In genomic region chr3R:16834294-16835003, dm6 we compare ENCODE assay signal across 1 fruit fly cellular context.
TF ChIP-seq lines count a peak whose summit lies in the region.

No protein-coding gene starts in this region.

TF ChIP-seq in whole organism, embryonic, 481 proteins besides CTCF, POLR2A, EP300 and RAD21 (continued from another document and continues in another):
- no peak for TF ChIP-seq zf30C (GFP tag; optimal IDR thresholded peaks at IDR 0.05; lab: Kevin White, UChicago)
- no peak for TF ChIP-seq pb (GFP tag; optimal IDR thresholded peaks at IDR 0.05; lab: Kevin White, UChicago)
- TF ChIP-seq CG3163 (GFP tag; optimal IDR thresholded peaks at IDR 0.05; lab: Kevin White, UChicago), result no peak
- TF ChIP-seq CG2129 (GFP tag; IDR thresholded peaks at IDR 0.05; lab: Robert Waterston, UW; ENCODE audit: partially characterized antibody), result no peak
- peak; percentile 41; the same call in 1 of the 2 replicates for TF ChIP-seq CG1024 (GFP tag; IDR thresholded peaks at IDR 0.05; lab: Robert Waterston, UW)
- 0 out of 2 replicates have a peak, but pooled peaks have one; percentile 13 for TF ChIP-seq CG7372 (GFP tag; IDR thresholded peaks at IDR 0.05; lab: Robert Waterston, UW)
- TF ChIP-seq hkb (optimal IDR thresholded peaks at IDR 0.05; lab: Kevin White, UChicago), result no peak
- TF ChIP-seq hkb (GFP tag; IDR thresholded peaks at IDR 0.05; lab: Robert Waterston, UW), result no peak
- no peak for TF ChIP-seq eyg (GFP tag; optimal IDR thresholded peaks at IDR 0.05; lab: Kevin White, UChicago)
- no peak for TF ChIP-seq sd (tag; optimal IDR thresholded peaks at IDR 0.05; lab: Kevin White, UChicago)
- no peak for TF ChIP-seq usp (GFP tag; optimal IDR thresholded peaks at IDR 0.05; lab: Kevin White, UChicago)
- TF ChIP-seq D19B (GFP tag; optimal IDR thresholded peaks at IDR 0.05; lab: Kevin White, UChicago), result no peak
- no peak for TF ChIP-seq CG12391 (tag; optimal IDR thresholded peaks at IDR 0.05; lab: Kevin White, UChicago)
- TF ChIP-seq CG16863 (GFP tag; optimal IDR thresholded peaks at IDR 0.05; lab: Kevin White, UChicago), result no peak
- TF ChIP-seq CG2202 (tag; optimal IDR thresholded peaks at IDR 0.05; lab: Kevin White, UChicago), result peak; percentile 26
- TF ChIP-seq Opbp (GFP tag; IDR thresholded peaks at IDR 0.05; lab: Robert Waterston, UW; ENCODE audit: partially characterized antibody), result no peak
- TF ChIP-seq slp2 (GFP tag; optimal IDR thresholded peaks at IDR 0.05; lab: Kevin White, UChicago), result peak; percentile 19
- peak; percentile 7 for TF ChIP-seq bab2 (GFP tag; optimal IDR thresholded peaks at IDR 0.05; lab: Kevin White, UChicago)
- peak; percentile 42 for TF ChIP-seq CG2875 (GFP tag; optimal IDR thresholded peaks at IDR 0.05; lab: Kevin White, UChicago)
- TF ChIP-seq CG13296 (GFP tag; optimal IDR thresholded peaks at IDR 0.05; lab: Kevin White, UChicago), result peak; percentile 9
- no peak for TF ChIP-seq btn (GFP tag; optimal IDR thresholded peaks at IDR 0.05; lab: Kevin White, UChicago)
- no peak for TF ChIP-seq CG11696 (GFP tag; IDR thresholded peaks at IDR 0.05; lab: Robert Waterston, UW)
- TF ChIP-seq slbo (GFP tag; IDR thresholded peaks at IDR 0.05; lab: Robert Waterston, UW), result peak; percentile 39; the same call in 1 of the 2 replicates
- no peak for TF ChIP-seq Hmx (GFP tag; optimal IDR thresholded peaks at IDR 0.05; lab: Kevin White, UChicago)
- peak; percentile 1 for TF ChIP-seq pita (GFP tag; optimal IDR thresholded peaks at IDR 0.05; lab: Kevin White, UChicago)
- TF ChIP-seq CG7786 (GFP tag; optimal IDR thresholded peaks at IDR 0.05; lab: Kevin White, UChicago), result no peak
- no peak for TF ChIP-seq CG12769 (tag; optimal IDR thresholded peaks at IDR 0.05; lab: Kevin White, UChicago)
- no peak for TF ChIP-seq ems (GFP tag; optimal IDR thresholded peaks at IDR 0.05; lab: Kevin White, UChicago)
- no peak for TF ChIP-seq HmgZ (tag; optimal IDR thresholded peaks at IDR 0.05; lab: Kevin White, UChicago)
- no peak for TF ChIP-seq shn (GFP tag; optimal IDR thresholded peaks at IDR 0.05; lab: Kevin White, UChicago)
- TF ChIP-seq CG15601 (tag; optimal IDR thresholded peaks at IDR 0.05; lab: Kevin White, UChicago), result peak; percentile 19
- TF ChIP-seq CG18262 (tag; optimal IDR thresholded peaks at IDR 0.05; lab: Kevin White, UChicago), result peak; percentile 48
- TF ChIP-seq Dek (tag; optimal IDR thresholded peaks at IDR 0.05; lab: Kevin White, UChicago), result no peak
- no peak for TF ChIP-seq br (optimal IDR thresholded peaks at IDR 0.05; lab: Kevin White, UChicago)
- TF ChIP-seq jigr1 (GFP tag; IDR thresholded peaks at IDR 0.05; lab: Robert Waterston, UW), result no peak
- no peak for TF ChIP-seq ERR (GFP tag; optimal IDR thresholded peaks at IDR 0.05; lab: Kevin White, UChicago)
- no peak for TF ChIP-seq en (GFP tag; optimal IDR thresholded peaks at IDR 0.05; lab: Kevin White, UChicago)
- TF ChIP-seq sisA (GFP tag; IDR thresholded peaks at IDR 0.05; lab: Robert Waterston, UW), result peak; percentile 9; the same call in 1 of the 2 replicates
- 0 out of 2 replicates have a peak, but pooled peaks have one; percentile 12 for TF ChIP-seq ssp (GFP tag; IDR thresholded peaks at IDR 0.05; lab: Robert Waterston, UW)
- TF ChIP-seq nerfin-2 (GFP tag; IDR thresholded peaks at IDR 0.05; lab: Robert Waterston, UW; ENCODE audit: partially characterized antibody), result no peak
- peak; percentile 54 for TF ChIP-seq Hsf (GFP tag; optimal IDR thresholded peaks at IDR 0.05; lab: Kevin White, UChicago)
- TF ChIP-seq stwl (tag; optimal IDR thresholded peaks at IDR 0.05; lab: Kevin White, UChicago), result no peak
- TF ChIP-seq vfl (GFP tag; optimal IDR thresholded peaks at IDR 0.05; lab: Kevin White, UChicago), result no peak
- TF ChIP-seq Dad (GFP tag; optimal IDR thresholded peaks at IDR 0.05; lab: Kevin White, UChicago), result no peak
- TF ChIP-seq sqz (GFP tag; optimal IDR thresholded peaks at IDR 0.05; lab: Kevin White, UChicago), result no peak
- TF ChIP-seq CG10209 (GFP tag; optimal IDR thresholded peaks at IDR 0.05; lab: Kevin White, UChicago), result peak; percentile 27
- peak; percentile 11 to 12 for TF ChIP-seq Pdp1 (GFP tag; optimal IDR thresholded peaks at IDR 0.05; lab: Kevin White, UChicago)
- TF ChIP-seq sima (GFP tag; optimal IDR thresholded peaks at IDR 0.05; lab: Kevin White, UChicago), result no peak
- no peak for TF ChIP-seq CG10321 (GFP tag; IDR thresholded peaks at IDR 0.05; lab: Robert Waterston, UW)
- no peak for TF ChIP-seq schlank (tag; optimal IDR thresholded peaks at IDR 0.05; lab: Kevin White, UChicago)
- TF ChIP-seq gcm (GFP tag; optimal IDR thresholded peaks at IDR 0.05; lab: Kevin White, UChicago), result no peak
- TF ChIP-seq toy (GFP tag; IDR thresholded peaks at IDR 0.05; lab: Robert Waterston, UW), result no peak
- TF ChIP-seq CG32767 (GFP tag; IDR thresholded peaks at IDR 0.05; lab: Robert Waterston, UW), result no peak
- TF ChIP-seq gcm2 (GFP tag; optimal IDR thresholded peaks at IDR 0.05; lab: Kevin White, UChicago), result no peak
- TF ChIP-seq sna (GFP tag; IDR thresholded peaks at IDR 0.05; lab: Robert Waterston, UW; ENCODE audit: partially characterized antibody), result no peak
- no peak for TF ChIP-seq bowl (GFP tag; IDR thresholded peaks at IDR 0.05; lab: Robert Waterston, UW)
- TF ChIP-seq fru (optimal IDR thresholded peaks at IDR 0.05; lab: Kevin White, UChicago), result no peak
- TF ChIP-seq trem (tag; optimal IDR thresholded peaks at IDR 0.05; lab: Kevin White, UChicago), result peak; percentile 33
- TF ChIP-seq Fer1 (GFP tag; optimal IDR thresholded peaks at IDR 0.05; lab: Kevin White, UChicago), result no peak
- TF ChIP-seq dysf (GFP tag; IDR thresholded peaks at IDR 0.05; lab: Robert Waterston, UW), result 0 out of 3 replicates have a peak, but pooled peaks have one; percentile 27
- no peak for TF ChIP-seq B-H1 (GFP tag; IDR thresholded peaks at IDR 0.05; lab: Robert Waterston, UW)
- no peak for TF ChIP-seq esg (GFP tag; conservative IDR thresholded peaks at IDR 0.05; lab: Robert Waterston, UW)
- TF ChIP-seq lmd (GFP tag; IDR thresholded peaks at IDR 0.05; lab: Robert Waterston, UW), result no peak
- peak in 1 of 2 experiments; percentile 62 for TF ChIP-seq insv (GFP tag; optimal IDR thresholded peaks at IDR 0.05; lab: Kevin White, UChicago)
- no peak for TF ChIP-seq tap (tag; optimal IDR thresholded peaks at IDR 0.05; lab: Kevin White, UChicago)
- no peak for TF ChIP-seq CG3065 (GFP tag; optimal IDR thresholded peaks at IDR 0.05; lab: Kevin White, UChicago)
- TF ChIP-seq az2 (GFP tag; optimal IDR thresholded peaks at IDR 0.05; lab: Kevin White, UChicago), result peak; percentile 49
- no peak for TF ChIP-seq hb (GFP tag; IDR thresholded peaks at IDR 0.05; lab: Robert Waterston, UW; ENCODE audit: partially characterized antibody)
- no peak for TF ChIP-seq maf-S (GFP tag; optimal IDR thresholded peaks at IDR 0.05; lab: Kevin White, UChicago)
- TF ChIP-seq Awh (GFP tag; IDR thresholded peaks at IDR 0.05; lab: Robert Waterston, UW), result peak; percentile 54; the same call in 1 of the 2 replicates
- TF ChIP-seq trh (GFP tag; optimal IDR thresholded peaks at IDR 0.05; lab: Kevin White, UChicago), result no peak
- TF ChIP-seq CG12236 (GFP tag; optimal IDR thresholded peaks at IDR 0.05; lab: Kevin White, UChicago), result no peak
- peak; percentile 36 for TF ChIP-seq CG30431 (GFP tag; optimal IDR thresholded peaks at IDR 0.05; lab: Kevin White, UChicago)
- TF ChIP-seq Abd-B (GFP tag; optimal IDR thresholded peaks at IDR 0.05; lab: Kevin White, UChicago), result peak; percentile 19
- no peak for TF ChIP-seq Hmr (GFP tag; optimal IDR thresholded peaks at IDR 0.05; lab: Kevin White, UChicago)
- TF ChIP-seq Usf (GFP tag; optimal IDR thresholded peaks at IDR 0.05; lab: Kevin White, UChicago), result no peak
- no peak for TF ChIP-seq Gsc (GFP tag; IDR thresholded peaks at IDR 0.05; lab: Robert Waterston, UW)
- TF ChIP-seq Adf1 (GFP tag; IDR thresholded peaks at IDR 0.05; lab: Robert Waterston, UW), result no peak
- TF ChIP-seq CG12071 (GFP tag; optimal IDR thresholded peaks at IDR 0.05; lab: Kevin White, UChicago), result peak; percentile 33
- no peak for TF ChIP-seq CG6272 (GFP tag; IDR thresholded peaks at IDR 0.05; lab: Robert Waterston, UW)
- peak; percentile 0 to 73 for TF ChIP-seq chif (GFP tag; optimal IDR thresholded peaks at IDR 0.05; lab: Kevin White, UChicago)
- peak; percentile 47 for TF ChIP-seq CG7839 (tag; optimal IDR thresholded peaks at IDR 0.05; lab: Kevin White, UChicago)
- no peak for TF ChIP-seq B-H2 (GFP tag; optimal IDR thresholded peaks at IDR 0.05; lab: Kevin White, UChicago)
- TF ChIP-seq CG11504 (tag; optimal IDR thresholded peaks at IDR 0.05; lab: Kevin White, UChicago), result peak; percentile 63
- TF ChIP-seq CG33557 (GFP tag; optimal IDR thresholded peaks at IDR 0.05; lab: Kevin White, UChicago), result peak; percentile 64
- peak; percentile 44 for TF ChIP-seq odd (GFP tag; optimal IDR thresholded peaks at IDR 0.05; lab: Kevin White, UChicago)
- TF ChIP-seq CG12155 (GFP tag; optimal IDR thresholded peaks at IDR 0.05; lab: Kevin White, UChicago), result no peak
- TF ChIP-seq D19A (tag; optimal IDR thresholded peaks at IDR 0.05; lab: Kevin White, UChicago), result peak; percentile 15
- no peak for TF ChIP-seq sug (tag; optimal IDR thresholded peaks at IDR 0.05; lab: Kevin White, UChicago)
- peak; percentile 36 for TF ChIP-seq Atf3 (GFP tag; optimal IDR thresholded peaks at IDR 0.05; lab: Kevin White, UChicago)
- TF ChIP-seq CG10654 (GFP tag; optimal IDR thresholded peaks at IDR 0.05; lab: Kevin White, UChicago), result no peak
- TF ChIP-seq CG15073 (GFP tag; optimal IDR thresholded peaks at IDR 0.05; lab: Kevin White, UChicago), result no peak
- TF ChIP-seq CG12744 (GFP tag; optimal IDR thresholded peaks at IDR 0.05; lab: Kevin White, UChicago), result no peak
- TF ChIP-seq CG3838 (GFP tag; optimal IDR thresholded peaks at IDR 0.05; lab: Kevin White, UChicago), result no peak
- TF ChIP-seq MTF-1 (GFP tag; optimal IDR thresholded peaks at IDR 0.05; lab: Kevin White, UChicago; ENCODE audit: borderline replicate concordance), result peak; percentile 75
- TF ChIP-seq Dp (GFP tag; optimal IDR thresholded peaks at IDR 0.05; lab: Kevin White, UChicago), result no peak
- TF ChIP-seq CG4617 (GFP tag; optimal IDR thresholded peaks at IDR 0.05; lab: Kevin White, UChicago; ENCODE audit: borderline replicate concordance), result no peak
- TF ChIP-seq CG7963 (GFP tag; IDR thresholded peaks at IDR 0.05; lab: Robert Waterston, UW; ENCODE audit: partially characterized antibody), result no peak
- TF ChIP-seq BEAF-32 (GFP tag; optimal IDR thresholded peaks at IDR 0.05; lab: Kevin White, UChicago), result no peak
- TF ChIP-seq H15 (GFP tag; IDR thresholded peaks at IDR 0.05; lab: Robert Waterston, UW), result peak; percentile 55; the same call in 2 of the 3 replicates
- no peak for TF ChIP-seq CG8944 (GFP tag; optimal IDR thresholded peaks at IDR 0.05; lab: Kevin White, UChicago)
- TF ChIP-seq ro (GFP tag; IDR thresholded peaks at IDR 0.05; lab: Robert Waterston, UW), result no peak
- no peak for TF ChIP-seq klu (GFP tag; IDR thresholded peaks at IDR 0.05; lab: Robert Waterston, UW)
- TF ChIP-seq Aef1 (GFP tag; IDR thresholded peaks at IDR 0.05; lab: Robert Waterston, UW), result no peak
- TF ChIP-seq CG6791 (GFP tag; IDR thresholded peaks at IDR 0.05; lab: Robert Waterston, UW; ENCODE audit: partially characterized antibody), result no peak
- no peak for TF ChIP-seq CG7928 (GFP tag; optimal IDR thresholded peaks at IDR 0.05; lab: Kevin White, UChicago)
- no peak for TF ChIP-seq fd3F (GFP tag; optimal IDR thresholded peaks at IDR 0.05; lab: Kevin White, UChicago)
- peak; percentile 40 for TF ChIP-seq dmrt99B (tag; optimal IDR thresholded peaks at IDR 0.05; lab: Kevin White, UChicago)
- no peak for TF ChIP-seq CG11093 (GFP tag; IDR thresholded peaks at IDR 0.05; lab: Robert Waterston, UW)
- TF ChIP-seq CG6813 (GFP tag; optimal IDR thresholded peaks at IDR 0.05; lab: Kevin White, UChicago), result peak; percentile 46
- 0 out of 2 replicates have a peak, but pooled peaks have one; percentile 30 for TF ChIP-seq peb (GFP tag; IDR thresholded peaks at IDR 0.05; lab: Robert Waterston, UW)
- no peak for TF ChIP-seq Nf-YA (GFP tag; IDR thresholded peaks at IDR 0.05; lab: Robert Waterston, UW)
- peak; percentile 57 for TF ChIP-seq NfI (GFP tag; optimal IDR thresholded peaks at IDR 0.05; lab: Kevin White, UChicago)
- TF ChIP-seq Oaz (GFP tag; IDR thresholded peaks at IDR 0.05; lab: Robert Waterston, UW), result no peak
- no peak for TF ChIP-seq YL-1 (GFP tag; optimal IDR thresholded peaks at IDR 0.05; lab: Kevin White, UChicago)
- TF ChIP-seq ATbp (GFP tag; optimal IDR thresholded peaks at IDR 0.05; lab: Kevin White, UChicago), result peak; percentile 40
- TF ChIP-seq CG34422 (GFP tag; IDR thresholded peaks at IDR 0.05; lab: Robert Waterston, UW), result no peak
- no peak for TF ChIP-seq CG13894 (tag; optimal IDR thresholded peaks at IDR 0.05; lab: Kevin White, UChicago)
- no peak for TF ChIP-seq cas (GFP tag; IDR thresholded peaks at IDR 0.05; lab: Robert Waterston, UW)
- TF ChIP-seq CG8290 (GFP tag; optimal IDR thresholded peaks at IDR 0.05; lab: Kevin White, UChicago), result no peak
- TF ChIP-seq CG8290 (tag; optimal IDR thresholded peaks at IDR 0.05; lab: Kevin White, UChicago), result peak; percentile 16 to 49
- TF ChIP-seq Sox100B (GFP tag; optimal IDR thresholded peaks at IDR 0.05; lab: Kevin White, UChicago), result peak; percentile 31
- TF ChIP-seq CG17612 (GFP tag; IDR thresholded peaks at IDR 0.05; lab: Robert Waterston, UW), result no peak
- TF ChIP-seq tx (GFP tag; optimal IDR thresholded peaks at IDR 0.05; lab: Kevin White, UChicago), result no peak
- peak; percentile 33 for TF ChIP-seq CG17568 (GFP tag; optimal IDR thresholded peaks at IDR 0.05; lab: Kevin White, UChicago)
- no peak for TF ChIP-seq Rx (GFP tag; IDR thresholded peaks at IDR 0.05; lab: Robert Waterston, UW)
- no peak for TF ChIP-seq CG3726 (GFP tag; IDR thresholded peaks at IDR 0.05; lab: Robert Waterston, UW)
- peak; percentile 32 for TF ChIP-seq CG4820 (GFP tag; optimal IDR thresholded peaks at IDR 0.05; lab: Kevin White, UChicago)
- TF ChIP-seq Gug (GFP tag; IDR thresholded peaks at IDR 0.05; lab: Robert Waterston, UW), result peak; percentile 36; the same call in 1 of the 4 replicates
- peak; percentile 61 for TF ChIP-seq HHEX (GFP tag; optimal IDR thresholded peaks at IDR 0.05; lab: Kevin White, UChicago)
- TF ChIP-seq CG15696 (tag; optimal IDR thresholded peaks at IDR 0.05; lab: Kevin White, UChicago), result peak; percentile 67
- TF ChIP-seq Dip2 (GFP tag; IDR thresholded peaks at IDR 0.05; lab: Robert Waterston, UW), result no peak
- no peak for TF ChIP-seq CG31224 (GFP tag; IDR thresholded peaks at IDR 0.05; lab: Robert Waterston, UW)
- no peak for TF ChIP-seq repo (GFP tag; optimal IDR thresholded peaks at IDR 0.05; lab: Kevin White, UChicago)
- TF ChIP-seq Antp (GFP tag; optimal IDR thresholded peaks at IDR 0.05; lab: Kevin White, UChicago), result no peak
- no peak for TF ChIP-seq CG1647 (GFP tag; optimal IDR thresholded peaks at IDR 0.05; lab: Kevin White, UChicago)
